Worm (Caenorhabditis elegans): ENCODE data around the gene fbxc-42.
"Not testable (repeated sequence)": the region's sequence is repeated elsewhere in the genome, so short reads cannot be mapped to it uniquely, and the experiment has no call there.

fbxc-42 gene

ce11 chrII:991300-991699 is at the start of gene fbxc-42:
fbxc-42 (plus strand) TSS chrII:991600.
- TF ChIP-seq him-1 (tag; optimal IDR thresholded peaks at IDR 0.05) = no peak
- TF ChIP-seq W03F9.2 (tag; optimal IDR thresholded peaks at IDR 0.05) = no peak
- no peak for TF ChIP-seq dao-5 (tag; optimal IDR thresholded peaks at IDR 0.05)

ce11 chrII:943773-944172 is 47.6 kb upstream of the fbxc-42 start, which contains the start of gene clec-43:
clec-43 (plus strand) TSS chrII:944066.
- TF ChIP-seq him-1 (tag; optimal IDR thresholded peaks at IDR 0.05) (no peak), dao-5 (tag; optimal IDR thresholded peaks at IDR 0.05) (no peak), W03F9.2 (tag; optimal IDR thresholded peaks at IDR 0.05) (no peak)

ce11 chrII:948091-948490 is 43.3 kb upstream of the fbxc-42 start, which contains the start of gene fbxc-32:
fbxc-32 (minus strand) TSS chrII:948191.
- no peak for TF ChIP-seq dao-5 (tag; optimal IDR thresholded peaks at IDR 0.05)
- TF ChIP-seq W03F9.2 (tag; optimal IDR thresholded peaks at IDR 0.05) = no peak
- TF ChIP-seq him-1 (tag; optimal IDR thresholded peaks at IDR 0.05) = no peak

DNA sequence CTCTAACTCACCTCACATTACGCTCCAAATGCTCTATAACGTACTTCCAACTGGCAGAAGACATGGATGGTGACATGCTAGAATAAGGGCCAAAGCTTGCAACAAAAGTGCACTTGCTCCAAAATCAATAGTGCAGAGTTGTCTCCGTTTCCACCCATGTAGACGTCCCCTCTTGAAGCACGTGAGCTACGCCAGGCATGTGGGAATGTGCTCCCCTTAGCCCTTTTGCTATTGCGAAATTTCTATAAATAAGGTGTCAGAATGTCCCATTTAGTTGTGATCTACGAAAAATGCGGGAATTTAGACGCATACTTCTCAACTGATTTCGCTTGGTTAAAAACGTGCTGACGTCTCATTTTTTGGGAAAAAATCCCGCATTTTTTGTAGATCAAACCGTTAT is 41.0 kb upstream of the fbxc-42 start:
- TF ChIP-seq W03F9.2 (tag; optimal IDR thresholded peaks at IDR 0.05) (no peak), dao-5 (tag; optimal IDR thresholded peaks at IDR 0.05) (no peak), him-1 (tag; optimal IDR thresholded peaks at IDR 0.05) (no peak)

DNA sequence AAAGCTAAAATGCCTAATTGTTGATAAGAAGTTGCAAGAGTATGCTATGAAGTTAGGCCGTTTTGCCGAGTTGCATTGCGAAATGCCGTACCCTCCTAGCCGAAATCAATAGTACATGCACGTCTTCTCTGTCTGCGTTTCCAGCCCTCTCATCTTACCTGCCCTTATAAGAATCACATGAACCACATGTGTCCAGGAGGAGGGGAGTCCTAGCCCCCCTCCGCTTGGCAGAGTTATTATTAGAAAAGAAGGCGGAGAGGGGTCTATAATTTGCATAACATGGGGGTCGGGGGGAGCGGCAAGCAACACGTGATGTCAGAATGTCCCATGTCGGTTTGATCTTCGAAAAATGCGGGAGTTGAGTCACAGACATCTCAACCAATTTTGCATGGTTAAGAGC is 38.3 kb upstream of the fbxc-42 start:
- TF ChIP-seq W03F9.2 (tag; optimal IDR thresholded peaks at IDR 0.05) (no peak), him-1 (tag; optimal IDR thresholded peaks at IDR 0.05) (no peak), dao-5 (tag; optimal IDR thresholded peaks at IDR 0.05) (no peak)

ce11 chrII:954626-955025 is 36.8 kb upstream of the fbxc-42 start, which contains the start of gene fbxc-7:
fbxc-7 (plus strand) TSS chrII:954926.
- TF ChIP-seq dao-5, W03F9.2, him-1 (tag; optimal IDR thresholded peaks at IDR 0.05): not testable (repeated sequence)

DNA sequence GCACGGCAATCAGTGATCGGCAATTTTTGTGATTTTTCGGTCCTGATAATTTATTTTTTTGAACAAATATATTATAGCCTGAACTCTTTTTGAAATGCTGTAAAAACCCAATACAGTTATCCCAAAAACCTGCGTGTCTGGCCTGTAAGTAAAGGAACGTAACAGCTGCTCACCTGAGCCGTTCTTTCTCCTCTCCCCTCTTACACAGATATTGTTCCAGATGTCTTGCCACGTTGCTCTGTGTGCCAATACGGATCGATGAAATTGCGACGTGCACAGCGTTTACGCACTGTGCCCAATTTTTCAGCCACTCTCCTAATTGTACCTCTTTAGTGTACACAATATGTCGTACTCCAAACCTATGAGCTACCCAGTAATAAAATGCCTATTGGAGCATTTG is 32.8 kb upstream of the fbxc-42 start, which contains the start of gene sdz-4:
TSS of gene sdz-4 (plus strand) at position 301 of the 400 bp plus-strand sequence.
- TF ChIP-seq W03F9.2 (tag; optimal IDR thresholded peaks at IDR 0.05) (no peak), dao-5 (tag; optimal IDR thresholded peaks at IDR 0.05) (no peak), him-1 (tag; optimal IDR thresholded peaks at IDR 0.05) (no peak)

ce11 chrII:960218-960617 is 31.2 kb upstream of the fbxc-42 start, which contains the start of the genes C32B5.18 and C32B5.7:
C32B5.18 (plus strand) TSS chrII:960518.
C32B5.7 (plus strand) TSS chrII:960528.
- TF ChIP-seq dao-5 (tag; optimal IDR thresholded peaks at IDR 0.05) (no peak), W03F9.2 (tag; optimal IDR thresholded peaks at IDR 0.05) (no peak), him-1 (tag; optimal IDR thresholded peaks at IDR 0.05) (no peak)

ce11 chrII:961961-962360 is 29.4 kb upstream of the fbxc-42 start, which contains the start of gene C32B5.13:
C32B5.13 (minus strand) TSS chrII:962061.
- TF ChIP-seq dao-5 (tag; optimal IDR thresholded peaks at IDR 0.05) (no peak), him-1 (tag; optimal IDR thresholded peaks at IDR 0.05) (no peak), W03F9.2 (tag; optimal IDR thresholded peaks at IDR 0.05) (no peak)

- not testable (repeated sequence) for TF ChIP-seq W03F9.2, him-1, dao-5 (tag; optimal IDR thresholded peaks at IDR 0.05)
These were observed 24.4 kb upstream of the fbxc-42 start, which contains the start of gene fbxc-18 for ce11 chrII:966962-967361. fbxc-18 (minus strand) TSS chrII:967062.

DNA sequence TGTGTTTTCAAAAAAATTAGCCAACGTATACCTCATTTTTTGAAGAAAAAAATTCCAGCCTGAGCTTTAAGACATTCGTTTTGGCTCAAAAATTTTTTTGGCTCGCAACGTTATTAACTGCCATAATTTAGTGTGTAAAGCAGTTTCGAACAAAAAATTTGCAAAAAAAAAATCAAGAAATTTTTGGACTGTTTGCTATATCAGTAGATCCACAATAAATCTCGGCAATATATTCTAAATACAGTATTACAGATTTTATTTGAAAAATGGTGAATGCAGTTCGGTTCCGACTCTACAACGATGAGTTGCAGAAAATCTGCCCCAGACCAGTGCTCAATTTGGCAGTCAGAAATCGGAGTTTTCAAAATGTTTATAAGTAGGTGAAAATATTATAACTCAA is 23.3 kb upstream of the fbxc-42 start, which contains the start of gene C32B5.6:
TSS of gene C32B5.6 (plus strand) at position 301 of the 400 bp plus-strand sequence.
- not testable (repeated sequence) for TF ChIP-seq dao-5, him-1, W03F9.2 (tag; optimal IDR thresholded peaks at IDR 0.05)

DNA sequence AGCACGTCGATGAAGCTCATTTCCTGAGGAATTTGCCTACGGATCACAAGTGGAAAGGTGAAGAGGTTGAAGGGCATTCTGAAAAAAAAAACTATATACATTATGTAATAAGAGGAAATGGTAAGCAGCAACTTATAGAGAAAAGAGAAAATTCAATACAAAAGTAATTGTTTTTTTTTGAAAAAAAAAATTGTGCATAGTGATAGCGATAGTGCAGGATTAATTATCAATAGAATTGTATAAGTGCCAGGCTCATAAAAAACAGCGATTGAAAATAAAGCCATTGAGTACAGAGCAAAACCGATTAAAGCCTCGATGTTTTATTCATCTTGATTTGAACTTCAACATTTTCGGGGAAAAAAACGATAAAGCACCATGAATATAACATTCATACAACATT is 18.6 kb upstream of the fbxc-42 start, which contains the start of gene C32B5.15:
TSS of gene C32B5.15 (minus strand) at position 101 of the 400 bp plus-strand sequence.
- TF ChIP-seq dao-5 (tag; optimal IDR thresholded peaks at IDR 0.05) (no peak), W03F9.2 (tag; optimal IDR thresholded peaks at IDR 0.05) (no peak), him-1 (tag; optimal IDR thresholded peaks at IDR 0.05) (no peak)

ce11 chrII:973999-974398 is 17.4 kb upstream of the fbxc-42 start, which contains the start of gene fbxc-14:
fbxc-14 (plus strand) TSS chrII:974299.
- TF ChIP-seq W03F9.2 (tag; optimal IDR thresholded peaks at IDR 0.05) (no peak), him-1 (tag; optimal IDR thresholded peaks at IDR 0.05) (no peak), dao-5 (tag; optimal IDR thresholded peaks at IDR 0.05) (no peak)

DNA sequence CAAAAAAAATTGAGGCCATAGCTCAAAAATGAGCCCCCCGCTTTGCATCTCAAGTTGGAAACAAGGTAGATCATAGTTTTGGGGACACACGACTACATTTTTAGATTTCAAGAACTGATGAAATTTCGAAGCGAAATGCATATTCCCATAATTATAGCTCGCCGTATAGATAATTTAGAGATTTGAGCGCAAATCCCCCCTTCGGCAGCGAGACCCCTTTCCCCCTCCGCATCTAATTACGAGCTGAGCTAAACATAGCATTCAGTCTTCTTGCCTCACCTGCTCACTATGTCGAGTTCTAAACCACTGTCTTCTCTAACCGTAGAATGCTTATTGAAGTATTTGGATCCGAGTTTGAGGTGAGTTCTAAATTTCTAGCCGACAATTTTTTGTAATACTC is 12.3 kb upstream of the fbxc-42 start, which contains the start of the genes fbxc-17 and fbxc-15:
TSS of gene fbxc-17 (minus strand) at position 101 of the 400 bp plus-strand sequence.
TSS of gene fbxc-15 (plus strand) at position 289 of the 400 bp plus-strand sequence.
- TF ChIP-seq W03F9.2 (tag; optimal IDR thresholded peaks at IDR 0.05) (no peak), dao-5 (tag; optimal IDR thresholded peaks at IDR 0.05) (no peak), him-1 (tag; optimal IDR thresholded peaks at IDR 0.05) (no peak)
